Worm (Caenorhabditis elegans): ENCODE measurements around the gene clec-57.
A peak's percentile ranks its signal among the peaks of the same experiment; 100 is the strongest.

The clec-57 gene

ce11 chrV:14468931-14469330, at the start of gene clec-57:
TSS of gene clec-57 (plus strand) at chrV:14469231.
- TF ChIP-seq B0035.1 (tag; optimal IDR thresholded peaks at IDR 0.05) = no peak
- TF ChIP-seq hrde-1 (tag; optimal IDR thresholded peaks at IDR 0.05; ENCODE audit: borderline replicate concordance) = no peak
- TF ChIP-seq snpc-1.1 (tag; optimal IDR thresholded peaks at IDR 0.05; ENCODE audit: insufficient read depth) = no peak
- TF ChIP-seq somi-1 (GFP tag; optimal IDR thresholded peaks at IDR 0.05) = no peak
- TF ChIP-seq dox-1 (GFP tag; IDR thresholded peaks at IDR 0.05) = no peak
- no peak for TF ChIP-seq zim-3 (tag; optimal IDR thresholded peaks at IDR 0.05)
- TF ChIP-seq lsl-1 (GFP tag; optimal IDR thresholded peaks at IDR 0.05) = no peak
- no peak for TF ChIP-seq tbp1 (GFP tag; optimal IDR thresholded peaks at IDR 0.05)
- no peak for TF ChIP-seq ceh-27 (GFP tag; optimal IDR thresholded peaks at IDR 0.05)
- TF ChIP-seq sptf-2 (GFP tag; optimal IDR thresholded peaks at IDR 0.05) = no peak
- no peak for TF ChIP-seq nhr-80 (tag; optimal IDR thresholded peaks at IDR 0.05)
- no peak for TF ChIP-seq nhr-179 (tag; optimal IDR thresholded peaks at IDR 0.05)
- TF ChIP-seq hsf-1 (GFP tag; IDR thresholded peaks at IDR 0.05) = no peak
- no peak for TF ChIP-seq snpc-1.3 (tag; optimal IDR thresholded peaks at IDR 0.05; ENCODE audit: insufficient read depth)
- TF ChIP-seq madf-6 (GFP tag; IDR thresholded peaks at IDR 0.05) = no peak

DNA sequence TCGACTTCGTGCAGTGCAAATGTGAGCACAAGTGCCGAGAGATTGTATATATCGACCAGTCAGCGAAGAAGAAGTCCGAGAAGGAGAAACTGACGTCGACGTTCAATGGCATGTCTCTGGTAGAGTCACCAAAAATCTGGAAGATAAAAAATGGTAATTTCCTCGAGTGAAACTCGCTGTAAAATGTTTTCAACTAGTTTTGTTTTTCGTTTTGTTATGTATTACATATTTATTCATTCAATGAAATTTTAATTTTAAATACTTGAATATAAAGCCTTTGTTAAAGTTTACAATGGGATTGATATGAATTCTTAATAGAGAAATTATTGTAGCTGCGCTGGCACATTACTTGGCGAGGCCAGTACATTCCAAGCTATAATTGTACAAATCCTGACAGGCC, 49.2 kb upstream of the clec-57 start:
- no peak for TF ChIP-seq sdz-38 (tag; optimal IDR thresholded peaks at IDR 0.05)
- peak; percentile 4 for TF ChIP-seq lin-54 (GFP tag; optimal IDR thresholded peaks at IDR 0.05)
- TF ChIP-seq attf-5 (GFP tag; optimal IDR thresholded peaks at IDR 0.05) = no peak
- TF ChIP-seq lsl-1 (GFP tag; optimal IDR thresholded peaks at IDR 0.05) = no peak
- no peak for TF ChIP-seq F57C9.4 (tag; optimal IDR thresholded peaks at IDR 0.05)
- no peak for TF ChIP-seq die-1 (tag; optimal IDR thresholded peaks at IDR 0.05)
- TF ChIP-seq pbrm-1 (GFP tag; IDR thresholded peaks at IDR 0.05) = peak; percentile 51; the same call in 1 of the 2 replicates
- TF ChIP-seq hrde-1 (tag; optimal IDR thresholded peaks at IDR 0.05; ENCODE audit: borderline replicate concordance) = peak; percentile 77
- TF ChIP-seq repo-1 (tag; optimal IDR thresholded peaks at IDR 0.05) = peak; percentile 21
- TF ChIP-seq gei-17 (GFP tag; optimal IDR thresholded peaks at IDR 0.05) = no peak
- TF ChIP-seq ztf-28 (GFP tag; IDR thresholded peaks at IDR 0.05) = no peak
- TF ChIP-seq nhr-179 (tag; optimal IDR thresholded peaks at IDR 0.05) = no peak
- TF ChIP-seq aptf-2 (GFP tag; conservative IDR thresholded peaks at IDR 0.05) = no peak
- no peak for TF ChIP-seq ceh-27 (GFP tag; optimal IDR thresholded peaks at IDR 0.05)
- no peak for TF ChIP-seq ztf-22 (GFP tag; optimal IDR thresholded peaks at IDR 0.05)
- no peak for TF ChIP-seq ets-4 (GFP tag; optimal IDR thresholded peaks at IDR 0.05)
- TF ChIP-seq let-526 (GFP tag; IDR thresholded peaks at IDR 0.05) = no peak
- TF ChIP-seq ama-1 (optimal IDR thresholded peaks at IDR 0.05) = no peak
- peak in 1 of 2 experiments; percentile 58 for TF ChIP-seq ama-1 (GFP tag; optimal IDR thresholded peaks at IDR 0.05)
- TF ChIP-seq ekl-4 (GFP tag; IDR thresholded peaks at IDR 0.05) = no peak
- TF ChIP-seq cebp-1 (GFP tag; IDR thresholded peaks at IDR 0.05) = no peak
- TF ChIP-seq cebp-1 (tag; optimal IDR thresholded peaks at IDR 0.05) = peak; percentile 8
- no peak for TF ChIP-seq madf-8 (GFP tag; conservative IDR thresholded peaks at IDR 0.05)
- peak in 1 of 2 experiments; percentile 32 for TF ChIP-seq rec-8 (tag; optimal IDR thresholded peaks at IDR 0.05)
- TF ChIP-seq ztf-25 (GFP tag; IDR thresholded peaks at IDR 0.05) = no peak
- no peak for TF ChIP-seq ztf-18 (tag; optimal IDR thresholded peaks at IDR 0.05)
- TF ChIP-seq hlh-12 (tag; optimal IDR thresholded peaks at IDR 0.05) = no peak
- peak; percentile 83; the same call in 1 of the 2 replicates for TF ChIP-seq Y95B8A.8 (GFP tag; IDR thresholded peaks at IDR 0.05)
- peak; percentile 8 for TF ChIP-seq snpc-3.4 (tag; optimal IDR thresholded peaks at IDR 0.05)
- no peak for TF ChIP-seq madf-3 (GFP tag; IDR thresholded peaks at IDR 0.05)
- no peak for TF ChIP-seq mxl-1 (tag; optimal IDR thresholded peaks at IDR 0.05)
- no peak for TF ChIP-seq chd-7 (tag; optimal IDR thresholded peaks at IDR 0.05)
- no peak for TF ChIP-seq ceh-79 (tag; optimal IDR thresholded peaks at IDR 0.05)
- no peak for TF ChIP-seq B0261.1 (tag; optimal IDR thresholded peaks at IDR 0.05)
- no peak for TF ChIP-seq lsy-27 (tag; optimal IDR thresholded peaks at IDR 0.05; ENCODE audit: borderline replicate concordance, insufficient read depth)
- TF ChIP-seq hsf-1 (GFP tag; IDR thresholded peaks at IDR 0.05) = no peak
- no peak for TF ChIP-seq tbx-9 (tag; optimal IDR thresholded peaks at IDR 0.05; ENCODE audit: borderline replicate concordance)

Data from whole organism, young adult.